Fruit fly (Drosophila melanogaster): Measurements from ENCODE around the gene CG1812.
"Not testable (repeated sequence)": the region's sequence is repeated elsewhere in the genome, so short reads cannot be mapped to it uniquely, and the experiment has no call there.

Gene CG1812

DNA sequence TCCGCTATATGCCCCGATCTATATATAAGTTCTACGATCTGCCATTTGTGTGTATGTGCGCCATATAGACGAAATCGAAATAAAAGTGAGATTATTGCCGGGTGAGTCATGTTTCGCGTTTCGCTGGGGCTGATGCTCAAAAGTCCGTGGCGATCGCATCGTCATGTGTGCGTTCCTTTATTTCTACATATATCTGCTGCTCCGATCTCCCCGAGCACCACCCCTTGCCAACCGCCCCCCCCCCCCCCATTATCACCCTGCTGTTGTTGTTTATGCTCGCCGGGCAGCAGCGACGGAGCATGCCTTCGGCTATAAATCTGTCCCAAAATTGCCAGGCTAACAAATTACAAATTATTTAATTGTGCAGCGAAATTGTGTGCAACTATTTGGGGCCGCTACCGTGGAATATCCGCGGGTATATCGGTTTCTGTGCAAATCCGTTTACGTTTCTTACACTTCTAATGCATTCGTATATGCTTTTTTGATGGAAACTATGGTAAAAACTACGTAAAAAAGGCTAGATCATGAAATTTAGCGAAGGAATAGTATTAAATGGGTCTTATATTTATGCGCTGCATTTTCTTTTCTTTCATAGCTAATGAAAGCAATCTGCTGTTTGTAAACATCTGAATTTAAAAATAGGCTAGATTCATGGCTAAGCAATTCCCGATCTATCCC lies 8.5 kb downstream of the CG1812 start:
- no peak for TF ChIP-seq CG17801 (GFP tag; optimal IDR thresholded peaks at IDR 0.05; ENCODE audit: partially characterized antibody)

DNA sequence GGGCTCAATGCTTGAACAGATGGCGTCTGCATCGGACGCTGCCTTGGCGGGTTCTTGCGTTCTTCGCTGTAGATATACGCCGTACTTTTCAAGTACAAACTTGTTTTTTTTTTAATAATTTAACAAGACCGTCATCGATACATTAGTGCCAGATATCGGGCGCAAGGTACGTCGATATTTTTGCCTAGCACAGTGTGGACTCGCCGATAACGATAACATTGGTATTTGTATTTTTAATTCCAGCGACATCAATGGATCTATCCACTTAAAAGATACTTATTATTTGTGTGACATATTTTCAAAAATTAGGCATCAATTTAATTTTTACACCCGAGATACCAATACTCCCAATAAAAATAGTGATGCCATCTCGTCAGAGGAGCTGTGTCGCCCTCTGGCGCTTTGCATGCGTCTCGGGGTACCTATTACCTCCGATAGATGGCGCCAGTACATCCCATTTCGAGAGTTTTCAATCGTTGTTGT lies 13.5 kb downstream of the CG1812 start, which contains the start of gene Tak1:
Gene Tak1 (minus strand): TSS at position 175 of the 483 bp plus-strand sequence.
- TF ChIP-seq CG17801 (GFP tag; optimal IDR thresholded peaks at IDR 0.05; ENCODE audit: partially characterized antibody) = peak; percentile 15

- TF ChIP-seq CG17801 (GFP tag; optimal IDR thresholded peaks at IDR 0.05; ENCODE audit: partially characterized antibody) = not testable (repeated sequence)
Observed at dm6 chrX:20527331-20527730, 16.0 kb downstream of the CG1812 start, which contains the start of gene CG42579. TSS of gene CG42579 (plus strand) at chrX:20527631.

DNA sequence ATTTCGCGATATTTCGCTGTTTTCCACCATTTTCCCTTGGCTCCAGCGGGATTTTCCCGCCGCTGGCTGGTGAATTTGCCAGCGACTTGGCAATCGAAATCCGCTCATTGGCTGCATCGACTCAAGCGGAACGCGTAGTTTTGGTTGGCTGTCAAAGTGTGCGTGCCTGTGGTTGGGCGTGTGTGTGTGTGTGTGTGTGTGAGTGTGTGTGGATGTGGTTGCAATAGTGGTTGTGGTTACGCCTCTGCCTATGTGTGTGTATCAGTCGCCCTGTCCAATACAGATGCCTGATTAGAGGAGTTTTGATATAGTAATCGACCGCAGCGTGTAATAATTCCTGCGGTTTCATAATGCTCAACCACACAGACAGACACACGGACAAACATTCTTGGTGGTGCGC lies 24.8 kb downstream of the CG1812 start:
- TF ChIP-seq CG17801 (GFP tag; optimal IDR thresholded peaks at IDR 0.05; ENCODE audit: partially characterized antibody) = no peak

DNA sequence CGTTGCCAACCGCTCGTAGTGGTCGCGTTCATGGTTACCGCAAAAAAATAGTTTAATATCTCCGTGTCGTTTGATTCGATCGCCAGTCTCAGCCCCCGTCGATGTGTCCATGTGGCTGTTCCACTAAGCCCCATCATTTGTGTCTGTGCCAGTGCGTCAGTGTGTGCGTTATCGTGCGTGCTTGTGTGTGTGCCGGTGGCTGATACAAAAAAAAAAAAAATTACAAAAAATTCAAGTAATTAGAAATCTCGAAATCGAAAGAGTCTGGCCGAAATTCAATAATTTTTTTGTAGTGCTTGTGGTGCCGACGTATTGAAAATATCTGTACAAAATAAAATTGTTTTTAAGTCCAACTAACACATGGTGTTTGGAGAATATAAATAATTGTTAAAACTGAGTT lies 26.9 kb downstream of the CG1812 start, which contains the start of gene RunxB:
Gene RunxB (plus strand): TSS at position 301 of the 400 bp plus-strand sequence.
- TF ChIP-seq CG17801 (GFP tag; optimal IDR thresholded peaks at IDR 0.05; ENCODE audit: partially characterized antibody) = no peak

DNA sequence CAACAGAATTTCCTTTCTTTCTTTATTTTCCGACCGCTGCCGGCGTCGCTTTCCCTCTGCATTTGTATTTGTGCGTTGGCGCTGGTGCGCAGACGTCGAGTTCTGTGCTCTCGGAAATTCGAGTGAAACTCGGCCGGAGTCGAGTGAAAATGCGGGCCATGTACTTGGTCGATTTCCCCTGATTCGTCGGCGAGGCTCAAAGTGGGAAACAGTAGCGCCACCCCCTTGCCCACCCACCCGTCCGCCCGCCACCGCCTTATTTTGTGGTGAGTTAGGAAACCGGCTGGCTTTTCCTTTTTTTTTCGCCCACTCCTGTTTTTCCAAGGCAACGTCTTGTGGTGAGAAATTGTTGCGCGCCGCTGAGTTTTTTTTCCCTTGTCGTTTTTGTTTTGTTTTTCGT lies 48.2 kb downstream of the CG1812 start:
- no peak for TF ChIP-seq CG17801 (GFP tag; optimal IDR thresholded peaks at IDR 0.05; ENCODE audit: partially characterized antibody)
